Fruit fly (Drosophila melanogaster): ENCODE data around the gene CG5611.

- TF ChIP-seq CTCF (optimal IDR thresholded peaks at IDR 0.05) (no peak), CG8478 (optimal IDR thresholded peaks at IDR 0.05) (no peak)
Measured at dm6 chr3R:27655109-27655508, 19.2 kb upstream of the CG5611 start.

All from S2 (cell line).